Worm (Caenorhabditis elegans) whole organism, L1 larva: ENCODE results near the gene F54D5.9.

Experiments used
- C04F5.9 ChIP-seq: sonication (generic microtip); optimal IDR thresholded peaks from 2 replicates; lab custom pipeline; 2016; ENCODE audit warnings: missing genetic modification characterization, missing compliant biosample characterization
- C16A3.4 ChIP-seq: fragments of 150-350 bp; optimal IDR thresholded peaks from 2 replicates; lab custom pipeline; 2014; ENCODE audit warnings: missing biosample characterization, missing genetic modification characterization
- F16B12.6 ChIP-seq: fragments of 150-350 bp; optimal IDR thresholded peaks from 2 replicates; lab custom pipeline; 2014; ENCODE audit warnings: missing biosample characterization, missing genetic modification characterization
- Y116A8C.19 ChIP-seq: sonication (generic microtip); optimal IDR thresholded peaks from 2 replicates; lab custom pipeline; 2016; ENCODE audit warnings: missing compliant biosample characterization, missing genetic modification characterization, borderline replicate concordance
- aha-1 ChIP-seq: fragments of 150-350 bp; optimal IDR thresholded peaks from 2 replicates; lab custom pipeline; 2014; ENCODE audit warnings: missing biosample characterization, missing genetic modification characterization
- alr-1 ChIP-seq: fragments of 200-800 bp; sonication (Bioruptor generic); optimal IDR thresholded peaks from 2 replicates; lab custom pipeline; 2018; ENCODE audit warnings: borderline replicate concordance, mild to moderate bottlenecking, missing genetic modification characterization, missing compliant biosample characterization
- aly-2 ChIP-seq: fragments of 150-350 bp; optimal IDR thresholded peaks from 2 replicates; lab custom pipeline; 2014; ENCODE audit warnings: missing biosample characterization, missing genetic modification characterization
- ama-1 ChIP-seq: fragments of 150-350 bp; optimal IDR thresholded peaks from 2 replicates; lab custom pipeline; 2014
- blmp-1 ChIP-seq: fragments of 150-350 bp; optimal IDR thresholded peaks from 2 replicates; lab custom pipeline; 2014; ENCODE audit warnings: missing biosample characterization, missing genetic modification characterization
- ceh-63 ChIP-seq: fragments of 200-800 bp; sonication (Bioruptor generic); optimal IDR thresholded peaks from 2 replicates; lab custom pipeline; 2018; ENCODE audit warnings: mild to moderate bottlenecking, missing genetic modification characterization, missing compliant biosample characterization
- ceh-8 ChIP-seq: fragments of 200-800 bp; sonication (Bioruptor generic); optimal IDR thresholded peaks from 2 replicates; lab custom pipeline; 2018; ENCODE audit warnings: mild to moderate bottlenecking, missing genetic modification characterization, moderate library complexity, missing compliant biosample characterization
- ces-1 ChIP-seq: fragments of 150-350 bp; optimal IDR thresholded peaks from 2 replicates; lab custom pipeline; 2014; ENCODE audit warnings: missing biosample characterization, missing genetic modification reagents, missing genetic modification characterization
- dpl-1 ChIP-seq, 3 experiments: fragments of 150-350 bp in 2 of 3; sonication (generic microtip) in 1 of 3; optimal IDR thresholded peaks; 2 replicates each; lab custom pipeline; 2014 to 2017; ENCODE audit warnings: missing biosample characterization in 3 of 3, missing genetic modification characterization in 3 of 3, missing genetic modification reagents in 3 of 3
- efl-1 ChIP-seq, 4 experiments: fragments of 150-350 bp; optimal IDR thresholded peaks in 3 of 4; peaks in 1 of 4; 1 replicate in 1 of 4; 2 replicates in 3 of 4; lab custom pipeline; 2014; ENCODE audit warnings: missing biosample characterization in 2 of 4, missing genetic modification characterization in 2 of 4, missing genetic modification reagents in 2 of 4
- elt-2 ChIP-seq: sonication (generic microtip); optimal IDR thresholded peaks from 2 replicates; lab custom pipeline; 2016; ENCODE audit warnings: missing genetic modification characterization, mild to moderate bottlenecking, inconsistent platforms, missing compliant biosample characterization, missing genetic modification reagents
- elt-3 ChIP-seq, 6 experiments: fragments of 150-350 bp in 1 of 6; sonication (generic microtip); optimal IDR thresholded peaks; 2 replicates each; lab custom pipeline; 2017 to 2018; ENCODE audit warnings: missing biosample characterization in 6 of 6, missing genetic modification characterization in 6 of 6, inconsistent platforms in 1 of 6
- ets-5 ChIP-seq: fragments of 200-800 bp; sonication (Bioruptor generic); IDR thresholded peaks from 2 replicates; pipeline ENCODE4 v1.3.6; 2022; ENCODE audit warnings: missing genetic modification characterization, missing compliant biosample characterization
- fkh-10 ChIP-seq: sonication (generic microtip); optimal IDR thresholded peaks from 2 replicates; lab custom pipeline; 2017; ENCODE audit warnings: missing biosample characterization, missing genetic modification reagents, missing genetic modification characterization
- fkh-4 ChIP-seq: sonication (generic microtip); optimal IDR thresholded peaks from 2 replicates; lab custom pipeline; 2016; ENCODE audit warnings: missing compliant biosample characterization, missing genetic modification characterization, borderline replicate concordance
- fkh-8 ChIP-seq: sonication (generic microtip); optimal IDR thresholded peaks from 2 replicates; lab custom pipeline; 2016; ENCODE audit warnings: mild to moderate bottlenecking, missing genetic modification characterization, missing compliant biosample characterization
- hlh-17 ChIP-seq: fragments of 200-800 bp; sonication (Bioruptor generic); optimal IDR thresholded peaks from 2 replicates; lab custom pipeline; 2018; ENCODE audit warnings: missing genetic modification characterization, mild to moderate bottlenecking, missing compliant biosample characterization, moderate library complexity, borderline replicate concordance
- hlh-4 ChIP-seq: sonication (generic microtip); optimal IDR thresholded peaks from 2 replicates; lab custom pipeline; 2016; ENCODE audit warnings: mild to moderate bottlenecking, missing genetic modification characterization, missing compliant biosample characterization
- irx-1 ChIP-seq: sonication (generic microtip); optimal IDR thresholded peaks from 2 replicates; lab custom pipeline; 2016; ENCODE audit warnings: missing genetic modification characterization, missing compliant biosample characterization
- isw-1 ChIP-seq: fragments of 200-800 bp; sonication (Bioruptor generic); IDR thresholded peaks from 2 replicates; pipeline ENCODE4 v1.3.6; 2022; ENCODE audit warnings: missing genetic modification characterization, missing compliant biosample characterization
- jun-1 ChIP-seq: fragments of 150-350 bp; optimal IDR thresholded peaks from 2 replicates; lab custom pipeline; 2014; ENCODE audit warnings: missing biosample characterization, missing genetic modification reagents, missing genetic modification characterization
- lin-14 ChIP-seq: fragments of 200-800 bp; sonication (Bioruptor generic); optimal IDR thresholded peaks from 2 replicates; lab custom pipeline; 2018; ENCODE audit warnings: mild to moderate bottlenecking, missing genetic modification characterization, moderate library complexity, missing compliant biosample characterization
- lin-35 ChIP-seq, 2 experiments: fragments of 150-350 bp; optimal IDR thresholded peaks; 2 replicates each; lab custom pipeline; 2014; ENCODE audit warnings: missing biosample characterization in 2 of 2, missing genetic modification characterization in 2 of 2, missing genetic modification reagents in 2 of 2
- lir-3 ChIP-seq: sonication (generic microtip); optimal IDR thresholded peaks from 2 replicates; lab custom pipeline; 2016; ENCODE audit warnings: mild to moderate bottlenecking, missing genetic modification characterization, moderate library complexity, missing compliant biosample characterization; ENCODE audit not compliant: poor library complexity
- mab-9 ChIP-seq: fragments of 200-800 bp; sonication (Bioruptor generic); IDR thresholded peaks from 2 replicates; pipeline ENCODE4 v1.3.6; 2022; ENCODE audit warnings: missing genetic modification reagents, missing genetic modification characterization, missing compliant biosample characterization
- mef-2 ChIP-seq: fragments of 150-350 bp; optimal IDR thresholded peaks from 2 replicates; lab custom pipeline; 2014; ENCODE audit warnings: missing biosample characterization, missing genetic modification characterization
- mep-1 ChIP-seq: fragments of 150-350 bp; optimal IDR thresholded peaks from 2 replicates; lab custom pipeline; 2014; ENCODE audit warnings: missing biosample characterization, missing genetic modification characterization
- nhr-12 ChIP-seq: sonication (generic microtip); optimal IDR thresholded peaks from 2 replicates; lab custom pipeline; 2017; ENCODE audit warnings: missing biosample characterization, missing genetic modification characterization
- nhr-19 ChIP-seq: fragments of 200-800 bp; sonication (Bioruptor generic); conservative IDR thresholded peaks from 2 replicates; pipeline ENCODE4 v1.3.6; 2022; ENCODE audit warnings: missing genetic modification characterization, missing compliant biosample characterization
- nhr-237 ChIP-seq: fragments of 150-350 bp; optimal IDR thresholded peaks from 2 replicates; lab custom pipeline; 2014; ENCODE audit warnings: missing biosample characterization, missing genetic modification characterization
- nhr-47 ChIP-seq: sonication (generic microtip); optimal IDR thresholded peaks from 2 replicates; lab custom pipeline; 2016; ENCODE audit warnings: mild to moderate bottlenecking, missing genetic modification characterization, moderate library complexity, missing compliant biosample characterization
- nhr-71 ChIP-seq: sonication (generic microtip); optimal IDR thresholded peaks from 2 replicates; lab custom pipeline; 2016; ENCODE audit warnings: mild to moderate bottlenecking, missing genetic modification characterization, moderate library complexity, missing compliant biosample characterization
- nhr-76 ChIP-seq: sonication (generic microtip); optimal IDR thresholded peaks from 2 replicates; lab custom pipeline; 2017; ENCODE audit warnings: missing biosample characterization, missing genetic modification characterization
- nhr-77 ChIP-seq: fragments of 150-350 bp; optimal IDR thresholded peaks from 2 replicates; lab custom pipeline; 2014; ENCODE audit warnings: missing biosample characterization, missing genetic modification characterization
- nhr-84 ChIP-seq: sonication (generic microtip); optimal IDR thresholded peaks from 2 replicates; lab custom pipeline; 2017; ENCODE audit warnings: missing biosample characterization, missing genetic modification characterization
- nhr-90 ChIP-seq: sonication (generic microtip); optimal IDR thresholded peaks from 2 replicates; lab custom pipeline; 2016; ENCODE audit warnings: mild to moderate bottlenecking, missing genetic modification characterization, missing compliant biosample characterization; ENCODE audit not compliant: poor library complexity
- pax-3 ChIP-seq: fragments of 200-800 bp; sonication (Bioruptor generic); optimal IDR thresholded peaks from 2 replicates; lab custom pipeline; 2018; ENCODE audit warnings: mild to moderate bottlenecking, missing genetic modification characterization, moderate library complexity, missing compliant biosample characterization
- pqm-1 ChIP-seq: sonication (generic microtip); optimal IDR thresholded peaks from 3 replicates; lab custom pipeline; 2017; ENCODE audit warnings: missing biosample characterization, missing genetic modification characterization
- rnt-1 ChIP-seq: sonication (generic microtip); optimal IDR thresholded peaks from 2 replicates; lab custom pipeline; 2016; ENCODE audit warnings: mild to moderate bottlenecking, missing genetic modification characterization, moderate library complexity, missing compliant biosample characterization
- skn-1 ChIP-seq: fragments of 150-350 bp; optimal IDR thresholded peaks from 2 replicates; lab custom pipeline; 2014; ENCODE audit warnings: missing biosample characterization, missing genetic modification characterization
- sox-4 ChIP-seq: sonication (generic microtip); optimal IDR thresholded peaks from 2 replicates; lab custom pipeline; 2016; ENCODE audit warnings: missing genetic modification characterization, missing compliant biosample characterization
- sptf-1 ChIP-seq: fragments of 150-350 bp; optimal IDR thresholded peaks from 2 replicates; lab custom pipeline; 2014; ENCODE audit warnings: missing biosample characterization, missing genetic modification characterization
- swsn-7 ChIP-seq: sonication (generic microtip); optimal IDR thresholded peaks from 2 replicates; lab custom pipeline; 2016; ENCODE audit warnings: missing genetic modification characterization, missing compliant biosample characterization
- unc-30 ChIP-seq: sonication (generic microtip); optimal IDR thresholded peaks from 2 replicates; lab custom pipeline; 2017; ENCODE audit warnings: missing biosample characterization, missing genetic modification characterization
- vab-15 ChIP-seq: sonication (generic microtip); optimal IDR thresholded peaks from 2 replicates; lab custom pipeline; 2017; ENCODE audit warnings: missing genotype, mild to moderate bottlenecking, missing genetic modification characterization, missing compliant biosample characterization
- zag-1 ChIP-seq: fragments of 150-350 bp; optimal IDR thresholded peaks from 2 replicates; lab custom pipeline; 2014; ENCODE audit warnings: missing biosample characterization, missing genetic modification characterization
- ztf-11 ChIP-seq, 2 experiments: sonication (generic microtip); optimal IDR thresholded peaks; 2 replicates each; lab custom pipeline; 2016 to 2017; ENCODE audit warnings: missing genetic modification characterization in 2 of 2, missing biosample characterization in 1 of 2, missing compliant biosample characterization in 1 of 2

The F54D5.9 gene

DNA sequence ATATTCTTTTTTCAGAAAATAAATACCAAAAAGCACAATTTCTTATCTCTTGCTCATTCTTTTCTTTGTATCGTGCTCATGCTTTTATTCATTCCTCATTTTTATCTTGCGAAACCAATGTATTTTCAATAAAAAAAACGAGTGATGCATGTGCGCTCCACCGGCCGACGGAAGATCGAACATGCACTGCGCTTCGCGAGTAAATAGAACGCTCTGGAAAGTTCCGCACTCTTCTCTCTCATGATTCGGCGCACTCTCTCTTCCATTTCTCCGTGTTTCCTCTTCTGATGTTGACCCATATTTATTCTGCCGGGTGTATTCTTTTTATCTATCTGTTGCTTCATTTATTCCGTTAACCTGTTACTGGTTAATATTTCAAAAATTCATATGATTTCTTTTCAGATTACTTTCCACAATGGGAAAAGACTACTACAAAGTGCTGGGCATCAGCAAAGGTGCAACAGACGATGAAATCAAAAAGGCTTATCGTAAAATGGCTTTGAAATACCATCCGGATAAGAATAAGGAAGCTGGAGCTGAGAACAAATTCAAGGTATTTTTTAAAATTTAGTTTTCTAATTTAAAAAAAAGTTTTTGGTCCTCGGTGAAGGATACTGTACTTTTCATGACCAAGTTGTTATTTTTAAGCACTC, 797 bp upstream of the F54D5.9 start, which contains the start of gene dnj-13:
TSS of gene dnj-13 (plus strand) at position 403 of the 653 bp plus-strand sequence.
- TF ChIP-seq ztf-11 (tag; optimal IDR thresholded peaks at IDR 0.05; lab: Kevin White, UChicago) = peak in 1 of 2 experiments; percentile 88
- no peak for TF ChIP-seq Y116A8C.19
- TF ChIP-seq nhr-84 (tag; lab: Kevin White, UChicago) = no peak
- peak; percentile 86 for TF ChIP-seq C04F5.9 (tag; lab: Kevin White, UChicago)
- TF ChIP-seq pax-3 = peak; percentile 95
- peak; percentile 95 for TF ChIP-seq isw-1 (GFP tag; lab: Robert Waterston, UW)
- peak; percentile 97 for TF ChIP-seq nhr-19
- TF ChIP-seq elt-2 (tag; lab: Kevin White, UChicago) = peak; percentile 87
- no peak for TF ChIP-seq ceh-63 (GFP tag; lab: Kevin White, UChicago)
- TF ChIP-seq nhr-77 (tag; lab: Kevin White, UChicago) = peak; percentile 91
- TF ChIP-seq zag-1 (tag; lab: Kevin White, UChicago) = no peak
- peak; percentile 55 for TF ChIP-seq fkh-4
- peak; percentile 93 for TF ChIP-seq skn-1 (tag; lab: Kevin White, UChicago)
- TF ChIP-seq unc-30 = peak; percentile 10
- no peak for TF ChIP-seq sptf-1 (tag; lab: Kevin White, UChicago)
- peak; percentile 64 for TF ChIP-seq nhr-76 (tag; lab: Kevin White, UChicago)
- TF ChIP-seq mab-9 (GFP tag; lab: Robert Waterston, UW) = peak; percentile 96
- TF ChIP-seq dpl-1 (GFP tag; optimal IDR thresholded peaks at IDR 0.05; lab: Kevin White, UChicago) = peak; percentile 74 to 81 (median 79)
- peak; percentile 98 for TF ChIP-seq nhr-90 (tag; lab: Kevin White, UChicago)
- TF ChIP-seq C16A3.4 (tag; lab: Kevin White, UChicago) = peak; percentile 91
- peak; percentile 93 for TF ChIP-seq irx-1 (tag; lab: Kevin White, UChicago)
- peak; percentile 88 for TF ChIP-seq rnt-1 (tag; lab: Kevin White, UChicago)
- TF ChIP-seq fkh-8 (tag; lab: Kevin White, UChicago) = peak; percentile 99
- TF ChIP-seq lin-35 (GFP tag; optimal IDR thresholded peaks at IDR 0.05; lab: Kevin White, UChicago) = peak; percentile 85 to 89
- TF ChIP-seq sox-4 = peak; percentile 83
- TF ChIP-seq alr-1 = no peak
- peak; percentile 98 for TF ChIP-seq mep-1 (tag; lab: Kevin White, UChicago)
- peak; percentile 27 for TF ChIP-seq F16B12.6
- peak; percentile 99 for TF ChIP-seq lin-14 (GFP tag; lab: Kevin White, UChicago)
- TF ChIP-seq hlh-4 (tag; lab: Kevin White, UChicago) = no peak
- peak; percentile 98 for TF ChIP-seq nhr-47
- TF ChIP-seq ama-1 (lab: Kevin White, UChicago) = peak; percentile 0
- no peak for TF ChIP-seq pqm-1
- TF ChIP-seq ets-5 (GFP tag; lab: Robert Waterston, UW) = no peak
- TF ChIP-seq lir-3 (tag; lab: Kevin White, UChicago) = peak; percentile 85
- peak; percentile 80 to 83 for TF ChIP-seq efl-1 (optimal IDR thresholded peaks at IDR 0.05; lab: Kevin White, UChicago)
- TF ChIP-seq efl-1 (GFP tag; optimal IDR thresholded peaks at IDR 0.05 in 1 of 2; lab: Kevin White, UChicago) = peak; percentile 75 to 98
- TF ChIP-seq ces-1 (GFP tag; lab: Kevin White, UChicago) = no peak
- peak; percentile 92 for TF ChIP-seq nhr-237 (tag; lab: Kevin White, UChicago)
- TF ChIP-seq mef-2 (tag; lab: Kevin White, UChicago) = peak; percentile 40
- peak; percentile 98 for TF ChIP-seq nhr-71 (tag; lab: Kevin White, UChicago)
- peak; percentile 74 for TF ChIP-seq aly-2 (tag; lab: Kevin White, UChicago)
- peak; percentile 87 for TF ChIP-seq blmp-1
- TF ChIP-seq aha-1 (tag; lab: Kevin White, UChicago) = peak; percentile 80
- peak; percentile 67 for TF ChIP-seq vab-15 (tag; lab: Kevin White, UChicago)
- TF ChIP-seq hlh-17 = no peak
- peak; percentile 77 for TF ChIP-seq fkh-10
- TF ChIP-seq elt-3 (tag; optimal IDR thresholded peaks at IDR 0.05; lab: Kevin White, UChicago) = peak in 3 of 6 experiments; percentile 79 to 93 (median 85)
- no peak for TF ChIP-seq nhr-12
- TF ChIP-seq swsn-7 (tag; lab: Kevin White, UChicago) = peak; percentile 99
- peak; percentile 94 for TF ChIP-seq jun-1 (tag; lab: Kevin White, UChicago)
- peak; percentile 91 for TF ChIP-seq ceh-8 (GFP tag; lab: Kevin White, UChicago)
